Fruit fly (Drosophila melanogaster): Measurements from ENCODE around the gene CG6576.

Gene CG6576

DNA sequence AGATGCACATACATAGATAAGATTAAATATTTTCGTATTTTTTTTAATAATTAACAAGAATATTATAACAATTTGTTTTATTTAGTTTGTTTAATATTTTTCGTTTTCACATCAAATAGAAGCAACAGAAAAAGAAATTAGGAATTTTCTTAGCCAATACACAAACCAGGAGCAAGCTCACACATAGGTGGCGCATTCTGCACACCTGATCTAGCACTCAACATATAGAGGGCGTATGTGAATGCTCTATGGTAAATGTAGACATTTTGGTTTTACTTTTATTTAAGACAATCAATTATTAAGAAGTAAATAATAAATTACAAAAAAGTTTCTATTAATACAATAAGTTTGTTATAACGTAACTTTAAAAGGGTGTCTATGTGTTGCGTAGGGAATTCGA is 7.0 kb upstream of the CG6576 start (continued):
- no peak for TF ChIP-seq CG3838 (GFP tag; optimal IDR thresholded peaks at IDR 0.05)
- TF ChIP-seq CG18011 (GFP tag; optimal IDR thresholded peaks at IDR 0.05), result no peak
- TF ChIP-seq slbo (GFP tag; IDR thresholded peaks at IDR 0.05), result peak; percentile 80
- 0 out of 2 replicates have a peak, but pooled peaks have one; percentile 15 for TF ChIP-seq CG14667 (GFP tag; IDR thresholded peaks at IDR 0.05)
- peak; percentile 1 for TF ChIP-seq CG12942 (GFP tag; optimal IDR thresholded peaks at IDR 0.05)
- no peak for TF ChIP-seq CG15073 (GFP tag; optimal IDR thresholded peaks at IDR 0.05)
- TF ChIP-seq crc (GFP tag; optimal IDR thresholded peaks at IDR 0.05), result no peak
- TF ChIP-seq CG1603 (tag; optimal IDR thresholded peaks at IDR 0.05), result peak; percentile 38
- TF ChIP-seq CG18476 (GFP tag; optimal IDR thresholded peaks at IDR 0.05), result no peak
- TF ChIP-seq Sox102F (GFP tag; optimal IDR thresholded peaks at IDR 0.05), result peak; percentile 28
- TF ChIP-seq H2.0 (GFP tag; IDR thresholded peaks at IDR 0.05), result peak; percentile 26; the same call in 1 of the 2 replicates
- TF ChIP-seq CG1792 (GFP tag; optimal IDR thresholded peaks at IDR 0.05), result no peak
- TF ChIP-seq mam (GFP tag; optimal IDR thresholded peaks at IDR 0.05), result peak; percentile 15
- TF ChIP-seq nerfin-1 (tag; optimal IDR thresholded peaks at IDR 0.05), result no peak
- TF ChIP-seq CG3726 (GFP tag; IDR thresholded peaks at IDR 0.05), result no peak
- TF ChIP-seq CG8290 (GFP tag; optimal IDR thresholded peaks at IDR 0.05), result peak; percentile 21
- peak in 1 of 2 experiments; percentile 48 for TF ChIP-seq CG8290 (tag; optimal IDR thresholded peaks at IDR 0.05)
- TF ChIP-seq CG33213 (GFP tag; optimal IDR thresholded peaks at IDR 0.05), result peak; percentile 25
- TF ChIP-seq slou (GFP tag; optimal IDR thresholded peaks at IDR 0.05), result no peak
- TF ChIP-seq CG6683 (GFP tag; optimal IDR thresholded peaks at IDR 0.05), result no peak
- TF ChIP-seq unc-4 (GFP tag; IDR thresholded peaks at IDR 0.05; ENCODE audit: partially characterized antibody), result no peak
- TF ChIP-seq pb (GFP tag; optimal IDR thresholded peaks at IDR 0.05), result no peak
- peak; percentile 51 for TF ChIP-seq Hsf (GFP tag; optimal IDR thresholded peaks at IDR 0.05)
- TF ChIP-seq CG11456 (GFP tag; IDR thresholded peaks at IDR 0.05), result peak; percentile 92
- no peak for TF ChIP-seq chm (GFP tag; IDR thresholded peaks at IDR 0.05)
- no peak for TF ChIP-seq zfh2 (GFP tag; optimal IDR thresholded peaks at IDR 0.05)
- peak; percentile 43; the same call in 2 of the 3 replicates for TF ChIP-seq Mrtf (GFP tag; IDR thresholded peaks at IDR 0.05)
- no peak for TF ChIP-seq CG8478 (optimal IDR thresholded peaks at IDR 0.05)
- no peak for TF ChIP-seq CG32767 (GFP tag; IDR thresholded peaks at IDR 0.05)
- no peak for TF ChIP-seq Taf1 (GFP tag; IDR thresholded peaks at IDR 0.05)
- TF ChIP-seq exex (tag; optimal IDR thresholded peaks at IDR 0.05), result no peak
- no peak for TF ChIP-seq tap (tag; optimal IDR thresholded peaks at IDR 0.05)
- peak; percentile 25 for TF ChIP-seq bcd (GFP tag; optimal IDR thresholded peaks at IDR 0.05)
- 0 out of 2 replicates have a peak, but pooled peaks have one; percentile 11 for TF ChIP-seq E2f1 (GFP tag; IDR thresholded peaks at IDR 0.05)
- peak; percentile 60 for TF ChIP-seq CG7839 (tag; optimal IDR thresholded peaks at IDR 0.05)
- no peak for TF ChIP-seq Dek (tag; optimal IDR thresholded peaks at IDR 0.05)
- no peak for TF ChIP-seq corto (GFP tag; optimal IDR thresholded peaks at IDR 0.05)
- TF ChIP-seq CG13296 (GFP tag; optimal IDR thresholded peaks at IDR 0.05), result no peak
- TF ChIP-seq sob (GFP tag; IDR thresholded peaks at IDR 0.05), result peak; percentile 51; the same call in 1 of the 2 replicates
- no peak for TF ChIP-seq CG12299 (tag; optimal IDR thresholded peaks at IDR 0.05)
- peak; percentile 32 for TF ChIP-seq CG2712 (tag; optimal IDR thresholded peaks at IDR 0.05)
- no peak for TF ChIP-seq lab (GFP tag; optimal IDR thresholded peaks at IDR 0.05)
- TF ChIP-seq CG7372 (GFP tag; IDR thresholded peaks at IDR 0.05), result peak; percentile 49; the same call in 1 of the 2 replicates
- no peak for TF ChIP-seq sd (tag; optimal IDR thresholded peaks at IDR 0.05)
- no peak for TF ChIP-seq Kr (GFP tag; optimal IDR thresholded peaks at IDR 0.05)
- peak; percentile 37 for TF ChIP-seq sens (GFP tag)
- peak; percentile 43; the same call in 1 of the 3 replicates for TF ChIP-seq zfh1 (GFP tag; IDR thresholded peaks at IDR 0.05)
- peak; percentile 1 for TF ChIP-seq Hr3 (GFP tag; optimal IDR thresholded peaks at IDR 0.05)
- peak; percentile 5 to 42 for TF ChIP-seq dpn (GFP tag; optimal IDR thresholded peaks at IDR 0.05)
- TF ChIP-seq ems (GFP tag; optimal IDR thresholded peaks at IDR 0.05), result no peak
- peak; percentile 71 for TF ChIP-seq Ptx1 (GFP tag; IDR thresholded peaks at IDR 0.05)
- peak; percentile 19 for TF ChIP-seq gem (tag; optimal IDR thresholded peaks at IDR 0.05)
- TF ChIP-seq eyg (GFP tag; optimal IDR thresholded peaks at IDR 0.05), result no peak
